Fruit fly (Drosophila melanogaster) whole organism, adult: ENCODE measurements around the gene glec.

Experiments used
- Mnt ChIP-seq: fragments of 200-800 bp; sonication (Bioruptor generic); optimal IDR thresholded peaks from 2 replicates; lab custom pipeline; 2016; ENCODE audit warnings: missing biosample characterization, mild to moderate bottlenecking, missing genetic modification characterization
- ovo ChIP-seq: fragments of 200-800 bp; sonication (Bioruptor generic); optimal IDR thresholded peaks from 2 replicates; lab custom pipeline; 2016; ENCODE audit warnings: missing biosample characterization, missing genetic modification characterization

- TF ChIP-seq Mnt (GFP tag; lab: Kevin White, UChicago) (no peak), ovo (GFP tag; lab: Kevin White, UChicago) (no peak)
Observed at dm6 chr3R:21824407-21825006, 31.6 kb downstream of the glec start.
